Worm (Caenorhabditis elegans) whole organism, L4 larva: ENCODE data around the gene egl-38.

Source experiments
- Y75B8A.6 ChIP-seq: fragments of 200-800 bp; sonication (Bioruptor generic); IDR thresholded peaks from 2 replicates; pipeline ENCODE4 v1.3.6; 2022; ENCODE audit warnings: missing genetic modification reagents, missing genetic modification characterization, missing compliant biosample characterization
- ceh-62 ChIP-seq: sonication (generic microtip); optimal IDR thresholded peaks from 2 replicates; lab custom pipeline; 2017; ENCODE audit warnings: missing biosample characterization, missing genetic modification characterization
- dve-1 ChIP-seq: sonication (generic microtip); optimal IDR thresholded peaks from 2 replicates; lab custom pipeline; 2017; ENCODE audit warnings: antibody characterized with exemption, mild to moderate bottlenecking, missing genetic modification characterization, missing compliant biosample characterization; ENCODE audit not compliant: insufficient read depth
- lin-15B ChIP-seq: fragments of 150-350 bp; sonication (generic microtip); optimal IDR thresholded peaks from 3 replicates; lab custom pipeline; 2014; ENCODE audit warnings: missing biosample characterization, missing genetic modification characterization
- madf-9 ChIP-seq: fragments of 200-800 bp; sonication (Bioruptor generic); conservative IDR thresholded peaks from 2 replicates; pipeline ENCODE4 v1.3.6; 2022; ENCODE audit warnings: missing genetic modification reagents, missing genetic modification characterization, missing compliant biosample characterization
- nhr-11 ChIP-seq: fragments of 150-350 bp; optimal IDR thresholded peaks from 2 replicates; lab custom pipeline; 2014; ENCODE audit warnings: missing biosample characterization, missing genetic modification characterization
- snpc-1.2 ChIP-seq: fragments of 200-800 bp; sonication (Bioruptor generic); IDR thresholded peaks from 2 replicates; pipeline ENCODE4 v1.3.6; 2022; ENCODE audit warnings: missing genetic modification reagents, missing genetic modification characterization, missing compliant biosample characterization

DNA sequence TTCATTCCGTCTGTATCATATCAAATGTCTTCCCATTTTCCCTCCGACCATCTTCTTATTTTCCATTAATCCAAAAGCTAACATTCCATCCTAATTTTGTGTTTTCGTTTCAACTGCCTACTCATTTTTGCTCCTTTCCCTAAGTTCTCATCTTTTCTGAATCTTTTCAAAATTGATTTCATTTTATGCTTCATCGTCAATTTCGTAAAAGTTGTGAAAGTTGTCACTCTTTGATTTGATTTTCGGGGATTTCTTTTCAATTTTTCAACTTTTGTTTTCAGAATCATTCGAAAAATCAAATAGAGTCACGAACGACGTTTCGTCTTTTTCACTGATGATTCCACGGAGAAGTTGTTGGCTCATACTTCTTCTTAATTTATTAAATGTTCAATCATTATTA lies 42.8 kb downstream of the egl-38 start, which contains the start of gene cwn-2:
- TF ChIP-seq madf-9 (GFP tag; lab: Robert Waterston, UW) (no peak), ceh-62 (no peak), nhr-11 (no peak), lin-15B (tag; lab: Kevin White, UChicago) (no peak), snpc-1.2 (GFP tag; lab: Robert Waterston, UW) (no peak), dve-1 (tag; lab: Kevin White, UChicago) (no peak), Y75B8A.6 (GFP tag; lab: Robert Waterston, UW) (no peak)
